Worm (Caenorhabditis elegans): ENCODE data around the gene fbxa-210.

DNA sequence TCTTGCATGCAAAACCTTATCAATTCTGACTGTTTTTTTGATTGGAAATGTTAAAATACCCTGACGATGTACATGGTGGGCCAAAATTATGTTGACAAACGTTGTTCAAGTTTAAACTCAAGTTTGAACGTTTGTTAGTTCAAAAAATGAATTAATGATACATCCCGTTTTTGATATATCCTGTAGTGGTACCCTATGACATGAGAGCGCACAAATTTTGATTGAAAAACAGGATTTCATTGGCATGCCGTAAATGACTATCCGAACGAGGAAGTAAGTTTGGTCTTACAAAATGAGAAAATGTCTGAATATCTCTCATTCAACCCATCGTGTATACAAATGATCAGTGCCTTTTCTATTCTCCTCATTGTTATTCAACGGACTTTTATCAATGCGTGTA, 16.0 kb downstream of the fbxa-210 start, which contains the start of gene Y37H2A.11:
- TF ChIP-seq ztf-22 (GFP tag; optimal IDR thresholded peaks at IDR 0.05): no peak
- TF ChIP-seq nfya-1 (tag; optimal IDR thresholded peaks at IDR 0.05; ENCODE audit: borderline replicate concordance, insufficient read depth): no peak
- no peak for TF ChIP-seq B0035.1 (tag; optimal IDR thresholded peaks at IDR 0.05)
- TF ChIP-seq F37B4.10 (GFP tag; IDR thresholded peaks at IDR 0.05): no peak
- TF ChIP-seq ztf-26 (tag; optimal IDR thresholded peaks at IDR 0.05): no peak
- no peak for TF ChIP-seq snpc-1.3 (tag; optimal IDR thresholded peaks at IDR 0.05; ENCODE audit: insufficient read depth)
- TF ChIP-seq unc-130 (GFP tag; optimal IDR thresholded peaks at IDR 0.05): no peak
- no peak for TF ChIP-seq pha-4 (tag; optimal IDR thresholded peaks at IDR 0.05)
- no peak for TF ChIP-seq ccch-3 (GFP tag; optimal IDR thresholded peaks at IDR 0.05)
